Worm (Caenorhabditis elegans): ENCODE data around the gene R07B7.6.

- TF ChIP-seq dao-5 (tag; optimal IDR thresholded peaks at IDR 0.05) (no peak), him-1 (tag; optimal IDR thresholded peaks at IDR 0.05) (no peak), W03F9.2 (tag; optimal IDR thresholded peaks at IDR 0.05) (no peak)
Observed at ce11 chrV:12095865-12096264, 21.1 kb upstream of the R07B7.6 start, which contains the start of gene nhr-207.
